Worm (Caenorhabditis elegans) whole organism, L1 larva: ENCODE measurements around the gene math-6.

Experiments used
- ama-1 ChIP-seq: fragments of 150-350 bp; optimal IDR thresholded peaks from 2 replicates; lab custom pipeline; 2014
- lin-39 ChIP-seq: fragments of 150-350 bp; optimal IDR thresholded peaks from 2 replicates; lab custom pipeline; 2014; ENCODE audit warnings: missing biosample characterization, missing genetic modification reagents, missing genetic modification characterization
- nhr-12 ChIP-seq: sonication (generic microtip); optimal IDR thresholded peaks from 2 replicates; lab custom pipeline; 2017; ENCODE audit warnings: missing biosample characterization, missing genetic modification characterization
- rnt-1 ChIP-seq: sonication (generic microtip); optimal IDR thresholded peaks from 2 replicates; lab custom pipeline; 2016; ENCODE audit warnings: mild to moderate bottlenecking, missing genetic modification characterization, moderate library complexity, missing compliant biosample characterization
- skn-1 ChIP-seq: fragments of 150-350 bp; optimal IDR thresholded peaks from 2 replicates; lab custom pipeline; 2014; ENCODE audit warnings: missing biosample characterization, missing genetic modification characterization
- sox-4 ChIP-seq: sonication (generic microtip); optimal IDR thresholded peaks from 2 replicates; lab custom pipeline; 2016; ENCODE audit warnings: missing genetic modification characterization, missing compliant biosample characterization
- sptf-1 ChIP-seq: fragments of 150-350 bp; optimal IDR thresholded peaks from 2 replicates; lab custom pipeline; 2014; ENCODE audit warnings: missing biosample characterization, missing genetic modification characterization

- TF ChIP-seq ama-1 (no peak), sptf-1 (tag; lab: Kevin White, UChicago) (no peak), lin-39 (no peak), sox-4 (tag; lab: Kevin White, UChicago) (no peak), skn-1 (no peak), rnt-1 (tag; lab: Kevin White, UChicago) (no peak), nhr-12 (tag; lab: Kevin White, UChicago) (no peak)
These were observed 1.8 kb downstream of the math-6 start, which contains the start of gene math-5 for ce11 chrII:1882705-1883104.
